Fruit fly (Drosophila melanogaster) whole organism, embryonic: ENCODE measurements around the gene CG9961.

Experiments used
- ATbp ChIP-seq: fragments of 200-800 bp; sonication (Bioruptor generic); optimal IDR thresholded peaks from 2 replicates; lab custom pipeline; 2017; ENCODE audit warnings: missing biosample characterization, mild to moderate bottlenecking, missing genetic modification characterization, missing genetic modification reagents
- CG10431 ChIP-seq: fragments of 200-800 bp; sonication (Bioruptor generic); optimal IDR thresholded peaks from 3 replicates; lab custom pipeline; 2018; ENCODE audit warnings: missing biosample characterization, mild to moderate bottlenecking, missing genetic modification characterization
- CG10654 ChIP-seq: fragments of 200-800 bp; sonication (Bioruptor generic); optimal IDR thresholded peaks from 2 replicates; lab custom pipeline; 2016; ENCODE audit warnings: missing biosample characterization, missing genetic modification characterization
- CG10979 ChIP-seq: fragments of 200-800 bp; sonication (Bioruptor generic); optimal IDR thresholded peaks from 2 replicates; lab custom pipeline; 2018; ENCODE audit warnings: missing biosample characterization, mild to moderate bottlenecking, missing genetic modification characterization, moderate library complexity
- CG12391 ChIP-seq: fragments of 200-800 bp; sonication (Bioruptor generic); optimal IDR thresholded peaks from 3 replicates; lab custom pipeline; 2018; ENCODE audit warnings: missing biosample characterization, mild to moderate bottlenecking, missing genetic modification characterization, moderate library complexity
- CG15601 ChIP-seq: fragments of 200-800 bp; sonication (Bioruptor generic); optimal IDR thresholded peaks from 3 replicates; lab custom pipeline; 2019; ENCODE audit warnings: missing biosample characterization, mild to moderate bottlenecking, missing genetic modification characterization, moderate library complexity
- CG1602 ChIP-seq: fragments of 200-800 bp; sonication (Bioruptor generic); optimal IDR thresholded peaks from 3 replicates; lab custom pipeline; 2016; ENCODE audit warnings: missing biosample characterization, missing genetic modification characterization
- CG18599 ChIP-seq: fragments of 200-800 bp; sonication (Bioruptor generic); optimal IDR thresholded peaks from 3 replicates; lab custom pipeline; 2017; ENCODE audit warnings: missing biosample characterization, missing genetic modification characterization, mild to moderate bottlenecking, moderate library complexity, missing genetic modification reagents
- CG30403 ChIP-seq: fragments of 200-800 bp; sonication (Bioruptor generic); optimal IDR thresholded peaks from 3 replicates; lab custom pipeline; 2016; ENCODE audit warnings: missing biosample characterization, missing genetic modification characterization
- CG3065 ChIP-seq: fragments of 200-800 bp; sonication (Bioruptor generic); optimal IDR thresholded peaks from 2 replicates; lab custom pipeline; 2016; ENCODE audit warnings: missing biosample characterization, missing genetic modification characterization
- CG31365 ChIP-seq: fragments of 200-800 bp; sonication (Bioruptor generic); optimal IDR thresholded peaks from 2 replicates; lab custom pipeline; 2018; ENCODE audit warnings: missing biosample characterization, mild to moderate bottlenecking, missing genetic modification characterization
- CG34376 ChIP-seq: fragments of 200-800 bp; sonication (Bioruptor generic); optimal IDR thresholded peaks from 2 replicates; lab custom pipeline; 2018; ENCODE audit warnings: missing biosample characterization, mild to moderate bottlenecking, missing genetic modification characterization
- CG3847 ChIP-seq: fragments of 200-800 bp; sonication (Bioruptor generic); IDR thresholded peaks from 2 replicates; pipeline ENCODE4 v1.3.6; 2022; ENCODE audit warnings: missing biosample characterization, missing genetic modification characterization
- CG42726 ChIP-seq: fragments of 200-800 bp; sonication (Bioruptor generic); IDR thresholded peaks from 2 replicates; pipeline ENCODE4 v1.3.6; 2022; ENCODE audit warnings: missing biosample characterization, missing genetic modification characterization; ENCODE audit not compliant: partially characterized antibody
- CG43689 ChIP-seq: fragments of 200-800 bp; sonication (Bioruptor generic); IDR thresholded peaks from 2 replicates; pipeline ENCODE4 v1.3.6; 2022; ENCODE audit warnings: missing biosample characterization, missing genetic modification characterization
- CG7372 ChIP-seq: fragments of 200-800 bp; sonication (Bioruptor generic); IDR thresholded peaks from 2 replicates; pipeline ENCODE4 v1.3.6; 2022; ENCODE audit warnings: missing biosample characterization, missing genetic modification characterization
- CG9727 ChIP-seq: fragments of 200-800 bp; sonication (Bioruptor generic); optimal IDR thresholded peaks from 3 replicates; lab custom pipeline; 2017; ENCODE audit warnings: missing biosample characterization, mild to moderate bottlenecking, missing genetic modification characterization
- Camta ChIP-seq: fragments of 200-800 bp; sonication (Bioruptor generic); optimal IDR thresholded peaks from 2 replicates; lab custom pipeline; 2016; ENCODE audit warnings: missing biosample characterization, missing genetic modification characterization
- CkIIα-i1 ChIP-seq: fragments of 200-800 bp; sonication (Bioruptor generic); IDR thresholded peaks from 2 replicates; pipeline ENCODE4 v1.3.6; 2022; ENCODE audit warnings: missing biosample characterization, missing genetic modification characterization
- Dll ChIP-seq: fragments of 200-800 bp; sonication (Bioruptor generic); IDR thresholded peaks from 4 replicates; pipeline ENCODE4 v1.3.6; 2022; ENCODE audit warnings: missing biosample characterization, missing genetic modification characterization; ENCODE audit not compliant: partially characterized antibody
- Ets65A ChIP-seq: fragments of 200-800 bp; sonication (Bioruptor generic); peaks from one replicate; lab custom pipeline; 2016; ENCODE audit warnings: missing biosample characterization, missing genetic modification characterization
- Fer3 ChIP-seq: fragments of 200-800 bp; sonication (Bioruptor generic); optimal IDR thresholded peaks from 2 replicates; lab custom pipeline; 2018; ENCODE audit warnings: missing biosample characterization, mild to moderate bottlenecking, missing genetic modification characterization, moderate library complexity
- HHEX ChIP-seq: fragments of 200-800 bp; sonication (Bioruptor generic); optimal IDR thresholded peaks from 3 replicates; lab custom pipeline; 2017; ENCODE audit warnings: missing biosample characterization, mild to moderate bottlenecking, missing genetic modification characterization, missing genetic modification reagents
- HLH3B ChIP-seq: fragments of 200-800 bp; sonication (Bioruptor generic); IDR thresholded peaks from 2 replicates; pipeline ENCODE4 v1.3.6; 2022; ENCODE audit warnings: missing biosample characterization, missing genetic modification characterization
- HLH54F ChIP-seq: fragments of 200-800 bp; sonication (Bioruptor generic); optimal IDR thresholded peaks from 3 replicates; lab custom pipeline; 2016; ENCODE audit warnings: missing biosample characterization, missing genetic modification characterization
- HmgZ ChIP-seq: fragments of 200-800 bp; sonication (Bioruptor generic); optimal IDR thresholded peaks from 2 replicates; lab custom pipeline; 2018; ENCODE audit warnings: missing biosample characterization, mild to moderate bottlenecking, missing genetic modification characterization
- Hsf ChIP-seq: fragments of 200-800 bp; sonication (Bioruptor generic); optimal IDR thresholded peaks from 3 replicates; lab custom pipeline; 2016; ENCODE audit warnings: missing biosample characterization, missing genetic modification characterization
- Rfx ChIP-seq: fragments of 200-800 bp; sonication (Bioruptor generic); IDR thresholded peaks from 2 replicates; pipeline ENCODE4 v1.3.6; 2022; ENCODE audit warnings: missing biosample characterization, missing genetic modification characterization
- Six4 ChIP-seq: fragments of 200-800 bp; sonication (Bioruptor generic); optimal IDR thresholded peaks from 2 replicates; lab custom pipeline; 2016; ENCODE audit warnings: missing biosample characterization, missing genetic modification characterization
- Sry-δ ChIP-seq: fragments of 200-800 bp; sonication (Bioruptor generic); optimal IDR thresholded peaks from 2 replicates; lab custom pipeline; 2016; ENCODE audit warnings: missing biosample characterization, missing genetic modification characterization
- abd-A ChIP-seq: fragments of 200-800 bp; sonication (Bioruptor generic); optimal IDR thresholded peaks from 3 replicates; lab custom pipeline; 2019; ENCODE audit warnings: missing biosample characterization, mild to moderate bottlenecking, missing genetic modification characterization, moderate library complexity
- bigmax ChIP-seq: fragments of 200-800 bp; sonication (Bioruptor generic); optimal IDR thresholded peaks from 2 replicates; lab custom pipeline; 2018; ENCODE audit warnings: missing biosample characterization, mild to moderate bottlenecking, missing genetic modification characterization
- caup ChIP-seq: fragments of 200-800 bp; sonication (Bioruptor generic); optimal IDR thresholded peaks from 3 replicates; lab custom pipeline; 2017; ENCODE audit warnings: missing biosample characterization, mild to moderate bottlenecking, missing genetic modification characterization, moderate library complexity; ENCODE audit not compliant: severe bottlenecking
- chinmo ChIP-seq: fragments of 200-800 bp; sonication (Bioruptor generic); IDR thresholded peaks from 4 replicates; pipeline ENCODE4 v1.3.6; 2022; ENCODE audit warnings: missing biosample characterization, missing genetic modification characterization; ENCODE audit not compliant: partially characterized antibody
- corto ChIP-seq: fragments of 200-800 bp; sonication (Bioruptor generic); optimal IDR thresholded peaks from 2 replicates; lab custom pipeline; 2016; ENCODE audit warnings: missing biosample characterization, mild to moderate bottlenecking, missing genetic modification characterization, moderate library complexity
- crp ChIP-seq, 2 experiments: fragments of 200-800 bp; sonication (Bioruptor generic); optimal IDR thresholded peaks; 2 replicates in 1 of 2; 3 replicates in 1 of 2; lab custom pipeline; 2017; ENCODE audit warnings: missing biosample characterization in 2 of 2, missing genetic modification characterization in 2 of 2, mild to moderate bottlenecking in 1 of 2, moderate library complexity in 1 of 2
- ewg ChIP-seq: fragments of 200-800 bp; sonication (Bioruptor generic); optimal IDR thresholded peaks from 3 replicates; lab custom pipeline; 2017; ENCODE audit warnings: mild to moderate bottlenecking, missing biosample characterization, missing genetic modification reagents, missing genetic modification characterization
- gsb-n ChIP-seq: fragments of 200-800 bp; sonication (Bioruptor generic); optimal IDR thresholded peaks from 3 replicates; lab custom pipeline; 2018; ENCODE audit warnings: missing biosample characterization, mild to moderate bottlenecking, missing genetic modification characterization
- hth ChIP-seq: fragments of >200 bp; optimal IDR thresholded peaks from 2 replicates; lab custom pipeline; 2017; ENCODE audit warnings: inconsistent platforms
- ken ChIP-seq: fragments of 200-800 bp; sonication (Bioruptor generic); IDR thresholded peaks from 3 replicates; pipeline ENCODE4 v1.3.6; 2022; ENCODE audit warnings: missing biosample characterization, missing genetic modification characterization
- p53 ChIP-seq: fragments of 200-800 bp; sonication (Bioruptor generic); optimal IDR thresholded peaks from 2 replicates; lab custom pipeline; 2016; ENCODE audit warnings: missing biosample characterization, missing genetic modification characterization
- ro ChIP-seq: fragments of 200-800 bp; sonication (Bioruptor generic); IDR thresholded peaks from 2 replicates; pipeline ENCODE4 v1.3.6; 2022; ENCODE audit warnings: missing biosample characterization, missing genetic modification characterization
- salm ChIP-seq: fragments of 200-800 bp; sonication (Bioruptor generic); optimal IDR thresholded peaks from 2 replicates; lab custom pipeline; 2018; ENCODE audit warnings: missing biosample characterization, mild to moderate bottlenecking, missing genetic modification characterization
- sima ChIP-seq: fragments of 200-800 bp; sonication (Bioruptor generic); optimal IDR thresholded peaks from 2 replicates; lab custom pipeline; 2016; ENCODE audit warnings: missing biosample characterization, missing genetic modification characterization
- slou ChIP-seq: fragments of 200-800 bp; sonication (Bioruptor generic); optimal IDR thresholded peaks from 3 replicates; lab custom pipeline; 2016; ENCODE audit warnings: missing biosample characterization, missing genetic modification characterization
- so ChIP-seq: fragments of 200-800 bp; sonication (Bioruptor generic); IDR thresholded peaks from 3 replicates; pipeline ENCODE4 v1.3.6; 2022; ENCODE audit warnings: missing biosample characterization, missing genetic modification characterization
- tio ChIP-seq: fragments of 200-800 bp; sonication (Bioruptor generic); optimal IDR thresholded peaks from 2 replicates; lab custom pipeline; 2017; ENCODE audit warnings: missing biosample characterization, missing genetic modification characterization, inconsistent platforms
- tup ChIP-seq: fragments of 200-800 bp; sonication (Bioruptor generic); optimal IDR thresholded peaks from 2 replicates; lab custom pipeline; 2016; ENCODE audit warnings: missing biosample characterization, mild to moderate bottlenecking, missing genetic modification characterization, moderate library complexity
- vvl ChIP-seq: fragments of 200-800 bp; sonication (Bioruptor generic); IDR thresholded peaks from 2 replicates; pipeline ENCODE4 v1.3.6; 2022; ENCODE audit warnings: missing biosample characterization, missing genetic modification characterization

The CG9961 gene

dm6 chr2L:2752460-2753411 lies 8.0 kb upstream of the CG9961 start, which contains the start of gene Pgk (continued):
- TF ChIP-seq CG3847 (GFP tag; lab: Robert Waterston, UW) (no peak), ro (GFP tag; lab: Robert Waterston, UW) (no peak), p53 (peak; percentile 98), caup (GFP tag; lab: Kevin White, UChicago) (peak; percentile 51), Hsf (peak; percentile 23), crp (GFP tag; optimal IDR thresholded peaks at IDR 0.05; lab: Kevin White, UChicago) (no peak), ewg (peak; percentile 87), ATbp (GFP tag; lab: Kevin White, UChicago) (no peak), CG31365 (tag; lab: Kevin White, UChicago) (peak; percentile 58), HmgZ (peak; percentile 58), CG15601 (peak; percentile 23), CG34376 (GFP tag; lab: Kevin White, UChicago) (peak; percentile 94), Ets65A (GFP tag; lab: Kevin White, UChicago) (peak; percentile 94), sima (GFP tag; lab: Kevin White, UChicago) (no peak), CG30403 (GFP tag; lab: Kevin White, UChicago) (no peak), slou (peak; percentile 10), corto (no peak), HLH54F (GFP tag; lab: Kevin White, UChicago) (peak; percentile 1), tup (GFP tag; lab: Kevin White, UChicago) (peak; percentile 34), salm (tag; lab: Kevin White, UChicago) (peak; percentile 66), CkIIα-i1 (GFP tag; lab: Robert Waterston, UW) (no peak), CG7372 (no peak), HHEX (GFP tag; lab: Kevin White, UChicago) (peak; percentile 55), Six4 (GFP tag; lab: Kevin White, UChicago) (no peak), bigmax (GFP tag; lab: Kevin White, UChicago) (no peak), vvl (no peak), CG10979 (tag; lab: Kevin White, UChicago) (peak; percentile 16), Fer3 (tag; lab: Kevin White, UChicago) (peak; percentile 45), CG10654 (GFP tag; lab: Kevin White, UChicago) (peak; percentile 2), Sry-δ (no peak), CG3065 (GFP tag; lab: Kevin White, UChicago) (no peak), Dll (GFP tag; lab: Robert Waterston, UW) (no peak), hth (no peak), abd-A (tag; lab: Kevin White, UChicago) (peak; percentile 82), CG10431 (GFP tag; lab: Kevin White, UChicago) (peak; percentile 12), CG18599 (peak; percentile 49), CG12391 (tag; lab: Kevin White, UChicago) (peak; percentile 61), ken (GFP tag; lab: Robert Waterston, UW) (no peak), so (GFP tag; lab: Robert Waterston, UW) (no peak), HLH3B (no peak), gsb-n (tag; lab: Kevin White, UChicago) (peak; percentile 32), CG9727 (GFP tag; lab: Kevin White, UChicago) (peak; percentile 49), tio (no peak), CG1602 (GFP tag; lab: Kevin White, UChicago) (no peak), Rfx (GFP tag; lab: Robert Waterston, UW) (no peak), CG43689 (GFP tag; lab: Robert Waterston, UW) (no peak), Camta (GFP tag; lab: Kevin White, UChicago) (peak; percentile 28), CG42726 (GFP tag; lab: Robert Waterston, UW) (no peak), chinmo (GFP tag; lab: Robert Waterston, UW) (no peak)
